Worm (Caenorhabditis elegans): ENCODE data around the gene hal-2.

Gene hal-2

ce11 chrIII:10094538-10094937, 5.8 kb upstream of the hal-2 start (continued):
- TF ChIP-seq F37D6.2 (tag; optimal IDR thresholded peaks at IDR 0.05) = no peak
- TF ChIP-seq mxl-3 (GFP tag; optimal IDR thresholded peaks at IDR 0.05) = peak; percentile 68
- TF ChIP-seq ceh-20 (GFP tag; IDR thresholded peaks at IDR 0.05) = no peak
- TF ChIP-seq F49E8.2 (tag; optimal IDR thresholded peaks at IDR 0.05; ENCODE audit: borderline replicate concordance) = no peak
- no peak for TF ChIP-seq zag-1 (tag; optimal IDR thresholded peaks at IDR 0.05)
- TF ChIP-seq dmd-9 (GFP tag; IDR thresholded peaks at IDR 0.05) = no peak
- no peak for TF ChIP-seq spr-3 (GFP tag; optimal IDR thresholded peaks at IDR 0.05)
- TF ChIP-seq hlh-30 (tag; optimal IDR thresholded peaks at IDR 0.05; ENCODE audit: insufficient read depth) = no peak
- TF ChIP-seq dve-1 (tag; optimal IDR thresholded peaks at IDR 0.05; ENCODE audit: insufficient read depth) = no peak
- no peak for TF ChIP-seq lin-38 (GFP tag; IDR thresholded peaks at IDR 0.05)
- TF ChIP-seq ztf-7 (tag; optimal IDR thresholded peaks at IDR 0.05) = no peak
- TF ChIP-seq snpc-4 (tag; optimal IDR thresholded peaks at IDR 0.05) = no peak
- TF ChIP-seq nhr-28 (tag; optimal IDR thresholded peaks at IDR 0.05) = no peak
- no peak for TF ChIP-seq Y105C5A.15 (GFP tag; IDR thresholded peaks at IDR 0.05)
- TF ChIP-seq mep-1 (tag; optimal IDR thresholded peaks at IDR 0.05) = no peak
- no peak for TF ChIP-seq nhr-76 (tag; optimal IDR thresholded peaks at IDR 0.05)
- TF ChIP-seq snpc-1.2 (GFP tag; IDR thresholded peaks at IDR 0.05) = no peak
- peak; percentile 36 for TF ChIP-seq mes-2 (tag; optimal IDR thresholded peaks at IDR 0.05; ENCODE audit: poor library complexity, severe bottlenecking)
- TF ChIP-seq nhr-25 (tag; optimal IDR thresholded peaks at IDR 0.05; ENCODE audit: borderline replicate concordance, insufficient read depth) = peak; percentile 30
- TF ChIP-seq zip-2 (tag; optimal IDR thresholded peaks at IDR 0.05) = no peak
- TF ChIP-seq dmd-8 (GFP tag; IDR thresholded peaks at IDR 0.05) = no peak
- TF ChIP-seq fkh-10 (GFP tag; optimal IDR thresholded peaks at IDR 0.05) = no peak
- TF ChIP-seq sdz-12 (GFP tag; optimal IDR thresholded peaks at IDR 0.05) = no peak
- TF ChIP-seq attf-4 (tag; optimal IDR thresholded peaks at IDR 0.05) = no peak
- no peak for TF ChIP-seq aly-2 (tag; optimal IDR thresholded peaks at IDR 0.05)
- TF ChIP-seq ceh-28 (tag; optimal IDR thresholded peaks at IDR 0.05) = no peak
- TF ChIP-seq jun-1 (tag; optimal IDR thresholded peaks at IDR 0.05) = no peak
- TF ChIP-seq gei-8 (GFP tag; optimal IDR thresholded peaks at IDR 0.05) = no peak
- TF ChIP-seq duxl-1 (tag; optimal IDR thresholded peaks at IDR 0.05; ENCODE audit: poor library complexity) = no peak
- TF ChIP-seq nhr-111 (GFP tag; optimal IDR thresholded peaks at IDR 0.05) = no peak
- no peak for TF ChIP-seq fos-1 (tag; optimal IDR thresholded peaks at IDR 0.05)
- TF ChIP-seq mdt-29 (GFP tag; IDR thresholded peaks at IDR 0.05) = no peak
- TF ChIP-seq mdl-1 (tag; optimal IDR thresholded peaks at IDR 0.05) = peak in 1 of 2 experiments; percentile 25
- peak; percentile 43 for TF ChIP-seq rbr-2 (tag; optimal IDR thresholded peaks at IDR 0.05)
- no peak for TF ChIP-seq egl-27 (tag; optimal IDR thresholded peaks at IDR 0.05)
- TF ChIP-seq daf-16 (GFP tag; optimal IDR thresholded peaks at IDR 0.05) = no peak
- no peak for TF ChIP-seq daf-16 (tag; optimal IDR thresholded peaks at IDR 0.05)
- TF ChIP-seq madf-9 (GFP tag; conservative IDR thresholded peaks at IDR 0.05) = peak; percentile 83
- no peak for TF ChIP-seq saeg-2 (GFP tag; IDR thresholded peaks at IDR 0.05)
- TF ChIP-seq F44E2.7 (GFP tag; IDR thresholded peaks at IDR 0.05) = no peak
- 0 out of 2 replicates have a peak, but pooled peaks have one; percentile 39 for TF ChIP-seq zfp-3 (GFP tag; conservative IDR thresholded peaks at IDR 0.05)
- no peak for TF ChIP-seq ces-1 (GFP tag; optimal IDR thresholded peaks at IDR 0.05)
- 0 out of 2 replicates have a peak, but pooled peaks have one; percentile 9 for TF ChIP-seq ctbp-1 (GFP tag; IDR thresholded peaks at IDR 0.05)
- no peak for TF ChIP-seq pqm-1 (tag; optimal IDR thresholded peaks at IDR 0.05)
- TF ChIP-seq dpl-1 (GFP tag; optimal IDR thresholded peaks at IDR 0.05) = no peak
- peak; percentile 35; the same call in 1 of the 2 replicates for TF ChIP-seq T26A8.4 (GFP tag; IDR thresholded peaks at IDR 0.05)
- TF ChIP-seq hmg-1.1 (GFP tag; IDR thresholded peaks at IDR 0.05) = no peak
- TF ChIP-seq vab-7 (GFP tag; IDR thresholded peaks at IDR 0.05) = no peak
- no peak for TF ChIP-seq unc-130 (GFP tag; optimal IDR thresholded peaks at IDR 0.05)
- no peak for TF ChIP-seq lsy-2 (tag; optimal IDR thresholded peaks at IDR 0.05)
- no peak for TF ChIP-seq lin-1 (GFP tag; IDR thresholded peaks at IDR 0.05)
- no peak for TF ChIP-seq Y75B8A.6 (GFP tag; IDR thresholded peaks at IDR 0.05)
